Fruit fly (Drosophila melanogaster) whole organism, embryonic: ENCODE data around the gene CG10300.

ENCODE experiments used
- Ada2b ChIP-seq: fragments of 200-800 bp; sonication (Bioruptor generic); IDR thresholded peaks from 2 replicates; pipeline ENCODE4 v1.3.6; 2022; ENCODE audit warnings: missing biosample characterization, missing genetic modification characterization
- Adf1 ChIP-seq: fragments of 200-800 bp; sonication (Bioruptor generic); IDR thresholded peaks from 2 replicates; pipeline ENCODE4 v1.3.6; 2022; ENCODE audit warnings: missing biosample characterization, missing genetic modification characterization
- Bdp1 ChIP-seq: fragments of 200-800 bp; sonication (Bioruptor generic); optimal IDR thresholded peaks from 3 replicates; lab custom pipeline; 2016; ENCODE audit warnings: missing biosample characterization, missing genetic modification characterization
- Bteb2 ChIP-seq: fragments of 200-800 bp; sonication (Bioruptor generic); optimal IDR thresholded peaks from 2 replicates; lab custom pipeline; 2016; ENCODE audit warnings: missing biosample characterization, missing genetic modification characterization
- CG10366 ChIP-seq: fragments of 200-800 bp; sonication (Bioruptor generic); IDR thresholded peaks from 2 replicates; pipeline ENCODE4 v1.3.6; 2022; ENCODE audit warnings: missing biosample characterization, missing genetic modification characterization
- CG10431 ChIP-seq: fragments of 200-800 bp; sonication (Bioruptor generic); optimal IDR thresholded peaks from 3 replicates; lab custom pipeline; 2018; ENCODE audit warnings: missing biosample characterization, mild to moderate bottlenecking, missing genetic modification characterization
- CG10462 ChIP-seq: fragments of 200-800 bp; sonication (Bioruptor generic); optimal IDR thresholded peaks from 2 replicates; lab custom pipeline; 2016; ENCODE audit warnings: missing biosample characterization, missing genetic modification characterization
- CG10543 ChIP-seq: fragments of 200-800 bp; sonication (Bioruptor generic); optimal IDR thresholded peaks from 3 replicates; lab custom pipeline; 2017; ENCODE audit warnings: missing biosample characterization, mild to moderate bottlenecking, missing genetic modification characterization, moderate library complexity
- CG11696 ChIP-seq: fragments of 200-800 bp; sonication (Bioruptor generic); IDR thresholded peaks from 2 replicates; pipeline ENCODE4 v1.3.6; 2022; ENCODE audit warnings: missing biosample characterization, missing genetic modification characterization
- CG12071 ChIP-seq: fragments of 200-800 bp; sonication (Bioruptor generic); optimal IDR thresholded peaks from 3 replicates; lab custom pipeline; 2018; ENCODE audit warnings: missing biosample characterization, mild to moderate bottlenecking, missing genetic modification characterization
- CG12299 ChIP-seq: fragments of 200-800 bp; sonication (Bioruptor generic); optimal IDR thresholded peaks from 2 replicates; lab custom pipeline; 2018; ENCODE audit warnings: missing biosample characterization, mild to moderate bottlenecking, missing genetic modification characterization
- CG13424 ChIP-seq: fragments of 200-800 bp; sonication (Bioruptor generic); optimal IDR thresholded peaks from 2 replicates; lab custom pipeline; 2019; ENCODE audit warnings: missing biosample characterization, mild to moderate bottlenecking, missing genetic modification characterization, moderate library complexity
- CG14050 ChIP-seq: fragments of 200-800 bp; sonication (Bioruptor generic); IDR thresholded peaks from 3 replicates; pipeline ENCODE4 v1.3.6; 2022; ENCODE audit warnings: missing biosample characterization, missing genetic modification characterization
- CG14441 ChIP-seq: fragments of 200-800 bp; sonication (Bioruptor generic); IDR thresholded peaks from 2 replicates; pipeline ENCODE4 v1.3.6; 2022; ENCODE audit warnings: missing biosample characterization, missing genetic modification characterization
- CG15011 ChIP-seq: fragments of 200-800 bp; sonication (Bioruptor generic); optimal IDR thresholded peaks from 3 replicates; lab custom pipeline; 2018; ENCODE audit warnings: missing biosample characterization, mild to moderate bottlenecking, missing genetic modification characterization
- CG18599 ChIP-seq: fragments of 200-800 bp; sonication (Bioruptor generic); optimal IDR thresholded peaks from 3 replicates; lab custom pipeline; 2017; ENCODE audit warnings: missing biosample characterization, missing genetic modification characterization, mild to moderate bottlenecking, moderate library complexity, missing genetic modification reagents
- CG42726 ChIP-seq: fragments of 200-800 bp; sonication (Bioruptor generic); IDR thresholded peaks from 2 replicates; pipeline ENCODE4 v1.3.6; 2022; ENCODE audit warnings: missing biosample characterization, missing genetic modification characterization; ENCODE audit not compliant: partially characterized antibody
- CG7372 ChIP-seq: fragments of 200-800 bp; sonication (Bioruptor generic); IDR thresholded peaks from 2 replicates; pipeline ENCODE4 v1.3.6; 2022; ENCODE audit warnings: missing biosample characterization, missing genetic modification characterization
- CG7556 ChIP-seq: fragments of 200-800 bp; sonication (Bioruptor generic); optimal IDR thresholded peaks from 2 replicates; lab custom pipeline; 2017; ENCODE audit warnings: missing biosample characterization, mild to moderate bottlenecking, missing genetic modification characterization
- CG8281 ChIP-seq: fragments of 200-800 bp; sonication (Bioruptor generic); optimal IDR thresholded peaks from 2 replicates; lab custom pipeline; 2018; ENCODE audit warnings: missing biosample characterization, mild to moderate bottlenecking, missing genetic modification characterization, moderate library complexity
- Dll ChIP-seq: fragments of 200-800 bp; sonication (Bioruptor generic); IDR thresholded peaks from 4 replicates; pipeline ENCODE4 v1.3.6; 2022; ENCODE audit warnings: missing biosample characterization, missing genetic modification characterization; ENCODE audit not compliant: partially characterized antibody
- Hr78 ChIP-seq, 2 experiments: fragments of 200-800 bp in 1 of 2; fragments of >200 bp in 1 of 2; sonication (Bioruptor generic) in 1 of 2; optimal IDR thresholded peaks; 2 replicates each; lab custom pipeline; 2017 to 2019; ENCODE audit warnings: missing biosample characterization in 2 of 2, missing genetic modification characterization in 2 of 2, mild to moderate bottlenecking in 1 of 2, moderate library complexity in 1 of 2
- Mes4 ChIP-seq: fragments of 200-800 bp; sonication (Bioruptor generic); optimal IDR thresholded peaks from 2 replicates; lab custom pipeline; 2016; ENCODE audit warnings: missing biosample characterization, missing genetic modification characterization
- Rfx ChIP-seq: fragments of 200-800 bp; sonication (Bioruptor generic); IDR thresholded peaks from 2 replicates; pipeline ENCODE4 v1.3.6; 2022; ENCODE audit warnings: missing biosample characterization, missing genetic modification characterization
- Spps ChIP-seq: fragments of 200-800 bp; sonication (Bioruptor generic); optimal IDR thresholded peaks from 2 replicates; lab custom pipeline; 2018; ENCODE audit warnings: missing biosample characterization, mild to moderate bottlenecking, missing genetic modification characterization
- Xbp1 ChIP-seq: fragments of 200-800 bp; sonication (Bioruptor generic); optimal IDR thresholded peaks from 3 replicates; lab custom pipeline; 2016; ENCODE audit warnings: missing biosample characterization, mild to moderate bottlenecking, missing genetic modification characterization
- ab ChIP-seq: fragments of 200-800 bp; sonication (Bioruptor generic); optimal IDR thresholded peaks from 2 replicates; lab custom pipeline; 2016; ENCODE audit warnings: missing biosample characterization, missing genetic modification characterization
- ap ChIP-seq: fragments of 200-800 bp; sonication (Bioruptor generic); IDR thresholded peaks from 2 replicates; pipeline ENCODE4 v1.3.6; 2022; ENCODE audit warnings: missing biosample characterization, missing genetic modification characterization
- ara ChIP-seq: fragments of 200-800 bp; sonication (Bioruptor generic); IDR thresholded peaks from 2 replicates; pipeline ENCODE4 v1.3.6; 2022; ENCODE audit warnings: missing biosample characterization, missing genetic modification characterization
- bbx ChIP-seq: fragments of 200-800 bp; sonication (Bioruptor generic); IDR thresholded peaks from 2 replicates; pipeline ENCODE4 v1.3.6; 2022; ENCODE audit warnings: missing biosample characterization, missing genetic modification characterization; ENCODE audit not compliant: partially characterized antibody
- btn ChIP-seq: fragments of 200-800 bp; sonication (Bioruptor generic); optimal IDR thresholded peaks from 2 replicates; lab custom pipeline; 2016; ENCODE audit warnings: missing biosample characterization, missing genetic modification characterization
- cas ChIP-seq: fragments of 200-800 bp; sonication (Bioruptor generic); IDR thresholded peaks from 2 replicates; pipeline ENCODE4 v1.3.6; 2022; ENCODE audit warnings: missing biosample characterization, missing genetic modification characterization
- cg ChIP-seq: fragments of 200-800 bp; sonication (Bioruptor generic); optimal IDR thresholded peaks from 3 replicates; lab custom pipeline; 2019; ENCODE audit warnings: missing biosample characterization, mild to moderate bottlenecking, missing genetic modification characterization, moderate library complexity
- croc ChIP-seq: fragments of 200-800 bp; sonication (Bioruptor generic); conservative IDR thresholded peaks from 3 replicates; pipeline ENCODE4 v1.3.6; 2022; ENCODE audit warnings: missing biosample characterization, missing genetic modification characterization
- fd96Cb ChIP-seq: fragments of 200-800 bp; sonication (Bioruptor generic); optimal IDR thresholded peaks from 2 replicates; lab custom pipeline; 2018; ENCODE audit warnings: missing biosample characterization, mild to moderate bottlenecking, missing genetic modification characterization, moderate library complexity
- ftz-f1 ChIP-seq: fragments of 200-800 bp; sonication (Bioruptor generic); optimal IDR thresholded peaks from 2 replicates; lab custom pipeline; 2016; ENCODE audit warnings: missing biosample characterization, missing genetic modification characterization
- gsb ChIP-seq: fragments of 200-800 bp; sonication (Bioruptor generic); IDR thresholded peaks from 2 replicates; pipeline ENCODE4 v1.3.6; 2022; ENCODE audit warnings: missing biosample characterization, missing genetic modification characterization
- lmd ChIP-seq: fragments of 200-800 bp; sonication (Bioruptor generic); IDR thresholded peaks from 2 replicates; pipeline ENCODE4 v1.3.6; 2022; ENCODE audit warnings: missing biosample characterization, missing genetic modification characterization
- nom ChIP-seq: fragments of 200-800 bp; sonication (Bioruptor generic); optimal IDR thresholded peaks from 2 replicates; lab custom pipeline; 2017; ENCODE audit warnings: missing biosample characterization, missing genetic modification characterization, mild to moderate bottlenecking, moderate library complexity, missing genetic modification reagents
- otp ChIP-seq: fragments of 200-800 bp; sonication (Bioruptor generic); IDR thresholded peaks from 3 replicates; pipeline ENCODE4, ENCODE4 v1.3.6; 2022; ENCODE audit warnings: missing biosample characterization, missing genetic modification characterization
- ranshi ChIP-seq: fragments of 200-800 bp; sonication (Bioruptor generic); IDR thresholded peaks from 2 replicates; pipeline ENCODE4 v1.3.6; 2022; ENCODE audit warnings: missing biosample characterization, missing genetic modification characterization
- run ChIP-seq: fragments of 200-800 bp; sonication (Bioruptor generic); optimal IDR thresholded peaks from 3 replicates; lab custom pipeline; 2018; ENCODE audit warnings: missing biosample characterization, mild to moderate bottlenecking, missing genetic modification characterization
- sim ChIP-seq: fragments of 200-800 bp; sonication (Bioruptor generic); IDR thresholded peaks from 2 replicates; pipeline ENCODE4 v1.3.6; 2022; ENCODE audit warnings: missing biosample characterization, missing genetic modification characterization
- sob ChIP-seq: fragments of 200-800 bp; sonication (Bioruptor generic); IDR thresholded peaks from 2 replicates; pipeline ENCODE4 v1.3.6; 2022; ENCODE audit warnings: missing biosample characterization, missing genetic modification characterization
- stwl ChIP-seq: fragments of 200-800 bp; sonication (Bioruptor generic); optimal IDR thresholded peaks from 3 replicates; lab custom pipeline; 2018; ENCODE audit warnings: missing biosample characterization, mild to moderate bottlenecking, missing genetic modification characterization, moderate library complexity
- tap ChIP-seq: fragments of 200-800 bp; optimal IDR thresholded peaks from 3 replicates; lab custom pipeline; 2019; ENCODE audit warnings: missing biosample characterization, mild to moderate bottlenecking, missing genetic modification characterization, moderate library complexity
- unc-4 ChIP-seq: fragments of 200-800 bp; sonication (Bioruptor generic); IDR thresholded peaks from 2 replicates; pipeline ENCODE4 v1.3.6; 2022; ENCODE audit warnings: missing biosample characterization, missing genetic modification characterization; ENCODE audit not compliant: partially characterized antibody
- vfl ChIP-seq: fragments of 200-800 bp; sonication (Bioruptor generic); optimal IDR thresholded peaks from 2 replicates; lab custom pipeline; 2016; ENCODE audit warnings: missing biosample characterization, missing genetic modification characterization
- vvl ChIP-seq: fragments of 200-800 bp; sonication (Bioruptor generic); IDR thresholded peaks from 2 replicates; pipeline ENCODE4 v1.3.6; 2022; ENCODE audit warnings: missing biosample characterization, missing genetic modification characterization

Gene CG10300

dm6 chr3R:23709508-23710208, 1.7 kb upstream of the CG10300 start, which contains the start of gene CG10301 (continued):
- peak; percentile 43 for TF ChIP-seq CG10462 (GFP tag; lab: Kevin White, UChicago)
- peak; percentile 60 for TF ChIP-seq CG13424 (tag; lab: Kevin White, UChicago)
- TF ChIP-seq fd96Cb = peak; percentile 69
- no peak for TF ChIP-seq CG14050 (GFP tag; lab: Robert Waterston, UW)
- no peak for TF ChIP-seq ftz-f1 (GFP tag; lab: Kevin White, UChicago)
- no peak for TF ChIP-seq Dll (GFP tag; lab: Robert Waterston, UW)
- TF ChIP-seq ap (GFP tag; lab: Robert Waterston, UW) = 0 out of 2 replicates have a peak, but pooled peaks have one; percentile 39
- TF ChIP-seq ara = peak; percentile 84
- TF ChIP-seq CG12299 (tag; lab: Kevin White, UChicago) = no peak
- peak; percentile 61 for TF ChIP-seq Xbp1 (GFP tag; lab: Kevin White, UChicago)
- TF ChIP-seq Spps (tag; lab: Kevin White, UChicago) = peak; percentile 28
- peak; percentile 31; the same call in 1 of the 2 replicates for TF ChIP-seq sim (GFP tag; lab: Robert Waterston, UW)
- no peak for TF ChIP-seq CG12071 (GFP tag; lab: Kevin White, UChicago)
- TF ChIP-seq Bteb2 (GFP tag; lab: Kevin White, UChicago) = no peak
- TF ChIP-seq CG11696 (GFP tag; lab: Robert Waterston, UW) = no peak
- no peak for TF ChIP-seq bbx (GFP tag; lab: Robert Waterston, UW)
- TF ChIP-seq CG18599 (GFP tag; lab: Kevin White, UChicago) = peak; percentile 32
- TF ChIP-seq lmd (GFP tag; lab: Robert Waterston, UW) = peak; percentile 62
- peak; percentile 36 for TF ChIP-seq btn (GFP tag; lab: Kevin White, UChicago)
- peak; percentile 71 for TF ChIP-seq vvl
- no peak for TF ChIP-seq unc-4 (GFP tag; lab: Robert Waterston, UW)
- peak; percentile 26; the same call in 1 of the 2 replicates for TF ChIP-seq sob (GFP tag; lab: Robert Waterston, UW)
- TF ChIP-seq tap (tag; lab: Kevin White, UChicago) = peak; percentile 0
- no peak for TF ChIP-seq CG10431 (GFP tag; lab: Kevin White, UChicago)
- peak; percentile 51 for TF ChIP-seq CG14441 (GFP tag; lab: Robert Waterston, UW)
- peak; percentile 68 for TF ChIP-seq ranshi
- TF ChIP-seq vfl (GFP tag; lab: Kevin White, UChicago) = no peak
- no peak for TF ChIP-seq nom (GFP tag; lab: Kevin White, UChicago)
- no peak for TF ChIP-seq Adf1 (GFP tag; lab: Robert Waterston, UW)
- TF ChIP-seq croc (GFP tag; lab: Robert Waterston, UW) = peak; percentile 42; the same call in 1 of the 3 replicates
- TF ChIP-seq Bdp1 (GFP tag; lab: Kevin White, UChicago) = no peak
- TF ChIP-seq CG10543 (GFP tag; lab: Kevin White, UChicago) = no peak
- peak; percentile 69; the same call in 2 of the 3 replicates for TF ChIP-seq otp (GFP tag; lab: Robert Waterston, UW)
- TF ChIP-seq Ada2b (GFP tag; lab: Robert Waterston, UW) = peak; percentile 23; the same call in 1 of the 2 replicates
- no peak for TF ChIP-seq ab (GFP tag; lab: Kevin White, UChicago)
- peak; percentile 53 for TF ChIP-seq CG10366 (GFP tag; lab: Robert Waterston, UW)
- TF ChIP-seq CG7372 = no peak
- no peak for TF ChIP-seq run (tag; lab: Kevin White, UChicago)
- TF ChIP-seq stwl (tag; lab: Kevin White, UChicago) = peak; percentile 21

- peak; percentile 43 for TF ChIP-seq Mes4 (GFP tag; lab: Kevin White, UChicago)
- no peak for TF ChIP-seq CG42726 (GFP tag; lab: Robert Waterston, UW)
- peak; percentile 9 for TF ChIP-seq CG15011
- 0 out of 2 replicates have a peak, but pooled peaks have one; percentile 13 for TF ChIP-seq lmd (GFP tag; lab: Robert Waterston, UW)
- TF ChIP-seq CG18599 (GFP tag; lab: Kevin White, UChicago) = peak; percentile 34
- TF ChIP-seq CG7556 = peak; percentile 45
- no peak for TF ChIP-seq cg (GFP tag; lab: Kevin White, UChicago)
- TF ChIP-seq CG8281 (tag; lab: Kevin White, UChicago) = no peak
- no peak for TF ChIP-seq gsb (GFP tag; lab: Robert Waterston, UW)
- TF ChIP-seq sob (GFP tag; lab: Robert Waterston, UW) = no peak
- TF ChIP-seq Rfx = peak; percentile 33; the same call in 1 of the 2 replicates
- no peak for TF ChIP-seq cas (GFP tag; lab: Robert Waterston, UW)
- TF ChIP-seq Hr78 (GFP tag; optimal IDR thresholded peaks at IDR 0.05; lab: Kevin White, UChicago) = no peak
These were observed 2.6 kb downstream of the CG10300 start for dm6 chr3R:23713901-23714300.
